Worm (Caenorhabditis elegans) whole organism, L3 larva: ENCODE results near the gene ins-12.

Experiments used
- R02D3.7 ChIP-seq: fragments of 150-350 bp; optimal IDR thresholded peaks from 2 replicates; lab custom pipeline; 2014; ENCODE audit warnings: missing biosample characterization, missing genetic modification characterization
- ZK546.5 ChIP-seq: sonication (generic microtip); optimal IDR thresholded peaks from 2 replicates; lab custom pipeline; 2017; ENCODE audit warnings: missing biosample characterization, missing genetic modification characterization
- ama-1 ChIP-seq: fragments of 150-350 bp; optimal IDR thresholded peaks from 2 replicates; lab custom pipeline; 2018
- ceh-28 ChIP-seq: fragments of 150-350 bp; optimal IDR thresholded peaks from 2 replicates; lab custom pipeline; 2014; ENCODE audit warnings: missing biosample characterization, missing genetic modification reagents, missing genetic modification characterization
- ceh-82 ChIP-seq: fragments of 150-350 bp; optimal IDR thresholded peaks from 2 replicates; lab custom pipeline; 2014; ENCODE audit warnings: missing biosample characterization, missing genetic modification characterization
- ceh-9 ChIP-seq: sonication (generic microtip); optimal IDR thresholded peaks from 2 replicates; lab custom pipeline; 2018; ENCODE audit warnings: missing biosample characterization, missing genetic modification characterization
- daf-12 ChIP-seq: fragments of 150-350 bp; optimal IDR thresholded peaks from 2 replicates; lab custom pipeline; 2014; ENCODE audit warnings: missing biosample characterization, missing genetic modification reagents, missing genetic modification characterization
- egl-27 ChIP-seq: sonication (generic microtip); optimal IDR thresholded peaks from 4 replicates; lab custom pipeline; 2017; ENCODE audit warnings: missing biosample characterization, missing genetic modification reagents, missing genetic modification characterization
- egl-5 ChIP-seq: fragments of 150-350 bp; optimal IDR thresholded peaks from 2 replicates; lab custom pipeline; 2017; ENCODE audit warnings: missing biosample characterization, missing genetic modification reagents, missing genetic modification characterization, inconsistent platforms
- elt-1 ChIP-seq: fragments of 150-350 bp; optimal IDR thresholded peaks from 2 replicates; lab custom pipeline; 2014; ENCODE audit warnings: missing biosample characterization, missing genetic modification characterization
- elt-2 ChIP-seq: sonication (generic microtip); optimal IDR thresholded peaks from 2 replicates; lab custom pipeline; 2016; ENCODE audit warnings: missing genetic modification reagents, mild to moderate bottlenecking, missing genetic modification characterization, missing compliant biosample characterization
- elt-3 ChIP-seq, 3 experiments: fragments of 150-350 bp in 1 of 3; sonication (generic microtip) in 2 of 3; optimal IDR thresholded peaks; 2 replicates in 2 of 3; 4 replicates in 1 of 3; lab custom pipeline; 2014 to 2017; ENCODE audit warnings: missing biosample characterization in 3 of 3, missing genetic modification characterization in 3 of 3
- eor-1 ChIP-seq, 2 experiments: fragments of 150-350 bp; optimal IDR thresholded peaks; 2 replicates each; lab custom pipeline; 2014 to 2018; ENCODE audit warnings: missing biosample characterization in 2 of 2, missing genetic modification characterization in 2 of 2
- fkh-2 ChIP-seq: fragments of 150-350 bp; optimal IDR thresholded peaks from 2 replicates; lab custom pipeline; 2014; ENCODE audit warnings: missing biosample characterization, missing genetic modification reagents, missing genetic modification characterization
- fos-1 ChIP-seq: fragments of 150-350 bp; optimal IDR thresholded peaks from 2 replicates; lab custom pipeline; 2014; ENCODE audit warnings: missing biosample characterization, missing genetic modification characterization
- hmg-11 ChIP-seq: sonication (generic microtip); optimal IDR thresholded peaks from 2 replicates; lab custom pipeline; 2016; ENCODE audit warnings: missing genetic modification characterization, missing compliant biosample characterization
- jun-1 ChIP-seq: fragments of 150-350 bp; optimal IDR thresholded peaks from 2 replicates; lab custom pipeline; 2014; ENCODE audit warnings: missing biosample characterization, missing genetic modification reagents, missing genetic modification characterization
- lin-15B ChIP-seq: fragments of 150-350 bp; optimal IDR thresholded peaks from 2 replicates; lab custom pipeline; 2014; ENCODE audit warnings: missing biosample characterization, missing genetic modification characterization
- lin-39 ChIP-seq: fragments of 150-350 bp; optimal IDR thresholded peaks from 2 replicates; lab custom pipeline; 2018; ENCODE audit warnings: missing biosample characterization, missing genetic modification reagents, missing genetic modification characterization
- mdl-1 ChIP-seq: fragments of 150-350 bp; optimal IDR thresholded peaks from 2 replicates; lab custom pipeline; 2014; ENCODE audit warnings: missing biosample characterization, missing genetic modification characterization
- mml-1 ChIP-seq: fragments of 150-350 bp; sonication (generic microtip); optimal IDR thresholded peaks from 3 replicates; lab custom pipeline; 2014; ENCODE audit warnings: missing biosample characterization, missing genetic modification characterization
- nfya-1 ChIP-seq: sonication (generic microtip); optimal IDR thresholded peaks from 2 replicates; lab custom pipeline; 2017; ENCODE audit warnings: missing genetic modification characterization, mild to moderate bottlenecking, missing compliant biosample characterization, antibody characterized with exemption, moderate library complexity; ENCODE audit not compliant: insufficient read depth
- nhr-11 ChIP-seq: fragments of 150-350 bp; optimal IDR thresholded peaks from 2 replicates; lab custom pipeline; 2014; ENCODE audit warnings: missing biosample characterization, missing genetic modification characterization
- nhr-12 ChIP-seq: fragments of 150-350 bp; optimal IDR thresholded peaks from 2 replicates; lab custom pipeline; 2014; ENCODE audit warnings: missing biosample characterization, missing genetic modification characterization
- nhr-23 ChIP-seq: fragments of 150-350 bp; optimal IDR thresholded peaks from 2 replicates; lab custom pipeline; 2014; ENCODE audit warnings: missing biosample characterization, missing genetic modification reagents, missing genetic modification characterization
- nhr-237 ChIP-seq: fragments of 150-350 bp; optimal IDR thresholded peaks from 2 replicates; lab custom pipeline; 2014; ENCODE audit warnings: missing biosample characterization, missing genetic modification characterization
- nhr-25 ChIP-seq: sonication (generic microtip); optimal IDR thresholded peaks from 2 replicates; lab custom pipeline; 2017; ENCODE audit warnings: missing biosample characterization, missing genetic modification characterization
- nhr-28 ChIP-seq: fragments of 150-350 bp; optimal IDR thresholded peaks from 2 replicates; lab custom pipeline; 2014; ENCODE audit warnings: missing biosample characterization, missing genetic modification characterization
- nhr-43 ChIP-seq: sonication (generic microtip); optimal IDR thresholded peaks from 2 replicates; lab custom pipeline; 2016; ENCODE audit warnings: mild to moderate bottlenecking, missing genetic modification characterization, missing compliant biosample characterization; ENCODE audit not compliant: poor library complexity, severe bottlenecking
- nhr-67 ChIP-seq: fragments of 150-350 bp; optimal IDR thresholded peaks from 2 replicates; lab custom pipeline; 2014; ENCODE audit warnings: missing biosample characterization, missing genetic modification characterization
- nhr-76 ChIP-seq: fragments of 150-350 bp; sonication (generic microtip); optimal IDR thresholded peaks from 5 replicates; lab custom pipeline; 2014; ENCODE audit warnings: missing biosample characterization, missing genetic modification characterization
- nhr-77 ChIP-seq: fragments of 150-350 bp; optimal IDR thresholded peaks from 2 replicates; lab custom pipeline; 2014; ENCODE audit warnings: missing biosample characterization, missing genetic modification characterization
- pha-4 ChIP-seq: fragments of 150-350 bp; optimal IDR thresholded peaks from 2 replicates; lab custom pipeline; 2014; ENCODE audit warnings: missing biosample characterization, missing genetic modification reagents, missing genetic modification characterization
- pqm-1 ChIP-seq: fragments of 150-350 bp; optimal IDR thresholded peaks from 2 replicates; lab custom pipeline; 2017; ENCODE audit warnings: missing biosample characterization, missing genetic modification characterization, inconsistent platforms
- sea-2 ChIP-seq: fragments of 150-350 bp; sonication (generic microtip); optimal IDR thresholded peaks from 4 replicates; lab custom pipeline; 2014; ENCODE audit warnings: missing biosample characterization, missing genetic modification reagents, missing genetic modification characterization
- skn-1 ChIP-seq: fragments of 150-350 bp; optimal IDR thresholded peaks from 2 replicates; lab custom pipeline; 2014; ENCODE audit warnings: missing biosample characterization, missing genetic modification characterization
- snpc-4 ChIP-seq: fragments of 150-350 bp; optimal IDR thresholded peaks from 2 replicates; lab custom pipeline; 2014; ENCODE audit warnings: missing biosample characterization, missing genetic modification characterization
- tbx-2 ChIP-seq: sonication (generic microtip); optimal IDR thresholded peaks from 2 replicates; lab custom pipeline; 2016; ENCODE audit warnings: mild to moderate bottlenecking, missing genetic modification characterization, missing compliant biosample characterization
- unc-39 ChIP-seq: sonication (generic microtip); optimal IDR thresholded peaks from 4 replicates; lab custom pipeline; 2017; ENCODE audit warnings: missing biosample characterization, missing genetic modification characterization
- unc-62 ChIP-seq: fragments of 150-350 bp; sonication (generic microtip); optimal IDR thresholded peaks from 4 replicates; lab custom pipeline; 2014; ENCODE audit warnings: missing biosample characterization, missing genetic modification reagents, missing genetic modification characterization
- zag-1 ChIP-seq: fragments of 150-350 bp; optimal IDR thresholded peaks from 2 replicates; lab custom pipeline; 2014; ENCODE audit warnings: missing biosample characterization, missing genetic modification characterization
- ztf-11 ChIP-seq: fragments of 150-350 bp; optimal IDR thresholded peaks from 2 replicates; lab custom pipeline; 2014; ENCODE audit warnings: missing biosample characterization, missing genetic modification characterization
- ztf-4 ChIP-seq: fragments of 150-350 bp; optimal IDR thresholded peaks from 2 replicates; lab custom pipeline; 2014; ENCODE audit warnings: missing biosample characterization, missing genetic modification characterization

The ins-12 gene

DNA sequence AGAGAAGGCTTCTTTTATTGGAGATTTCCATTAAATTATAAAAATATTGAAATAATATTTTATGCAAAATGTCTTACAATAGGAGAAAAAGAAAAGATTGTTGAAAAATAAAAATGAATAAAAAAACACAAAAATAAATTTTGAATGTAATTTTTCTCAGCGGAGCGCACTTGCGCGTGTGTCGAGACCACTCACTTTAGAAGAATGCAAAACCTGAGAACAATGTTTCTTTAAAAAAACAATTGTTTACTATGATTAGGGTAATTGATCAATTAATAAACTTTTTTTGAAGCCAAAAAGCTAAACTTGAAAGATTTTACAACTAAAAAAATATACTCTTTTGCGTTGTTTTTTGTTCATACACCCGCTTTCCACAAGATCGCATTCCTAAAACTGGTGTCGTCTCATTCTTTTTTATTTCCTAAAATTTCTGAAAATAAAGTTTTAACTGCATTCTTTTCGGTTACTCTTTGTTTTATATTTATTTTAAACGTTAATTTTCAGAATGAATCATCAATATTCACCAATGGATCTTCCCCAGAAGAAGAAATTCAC, 39.9 kb downstream of the ins-12 start, which contains the start of gene ttc-4:
Gene ttc-4 (plus strand): TSS at position 505 of the 555 bp plus-strand sequence.
- TF ChIP-seq ztf-11 (tag; lab: Kevin White, UChicago): no peak
- TF ChIP-seq nhr-25 (tag; lab: Kevin White, UChicago): no peak
- TF ChIP-seq nfya-1 (tag; lab: Kevin White, UChicago): peak; percentile 58
- no peak for TF ChIP-seq sea-2 (GFP tag; lab: Kevin White, UChicago)
- TF ChIP-seq hmg-11 (tag; lab: Kevin White, UChicago): no peak
- peak; percentile 39 for TF ChIP-seq elt-2 (tag; lab: Kevin White, UChicago)
- TF ChIP-seq pha-4 (tag; lab: Kevin White, UChicago): peak; percentile 71
- TF ChIP-seq nhr-23 (tag; lab: Kevin White, UChicago): peak; percentile 38
- peak; percentile 51 for TF ChIP-seq pqm-1 (tag; lab: Kevin White, UChicago)
- TF ChIP-seq lin-15B (tag; lab: Kevin White, UChicago): peak; percentile 65
- no peak for TF ChIP-seq zag-1 (tag; lab: Kevin White, UChicago)
- no peak for TF ChIP-seq nhr-237 (tag; lab: Kevin White, UChicago)
- TF ChIP-seq snpc-4: peak; percentile 75
- TF ChIP-seq elt-3 (tag; optimal IDR thresholded peaks at IDR 0.05; lab: Kevin White, UChicago): no peak
- TF ChIP-seq unc-62 (GFP tag; lab: Kevin White, UChicago): no peak

DNA sequence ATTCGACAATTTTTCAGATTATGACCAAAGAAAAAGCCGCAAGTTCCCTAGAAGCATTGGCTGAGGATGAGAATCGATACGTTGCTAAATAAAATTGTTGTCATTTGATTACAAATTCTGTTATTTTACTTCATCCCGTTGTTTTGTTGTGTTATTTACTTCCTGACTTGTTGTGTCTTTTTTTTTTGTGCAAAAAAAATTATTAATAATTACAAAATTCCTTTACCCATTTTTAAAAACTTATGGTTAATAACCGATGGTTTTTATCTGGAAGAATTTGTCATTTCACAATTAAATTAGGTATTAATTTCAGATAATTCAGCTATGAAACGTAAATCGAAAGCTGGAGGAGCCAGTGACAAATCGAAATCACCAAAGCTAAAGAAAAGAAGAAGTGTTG, 41.8 kb downstream of the ins-12 start, which contains the start of gene C17G10.1:
Gene C17G10.1 (plus strand): TSS at position 301 of the 400 bp plus-strand sequence.
- TF ChIP-seq ceh-9 (tag; lab: Kevin White, UChicago) (no peak), elt-1 (tag; lab: Kevin White, UChicago) (no peak), fos-1 (tag; lab: Kevin White, UChicago) (no peak), egl-5 (tag; lab: Kevin White, UChicago) (no peak), pha-4 (tag; lab: Kevin White, UChicago) (no peak), mdl-1 (tag; lab: Kevin White, UChicago) (no peak), egl-27 (tag; lab: Kevin White, UChicago) (no peak), jun-1 (tag; lab: Kevin White, UChicago) (no peak), snpc-4 (no peak), nhr-11 (no peak), nhr-237 (tag; lab: Kevin White, UChicago) (no peak), nhr-67 (tag; lab: Kevin White, UChicago) (no peak)
- TF ChIP-seq, all 47 proteins: peak for 0

ce11 chrII:5599326-5600044, 45.1 kb downstream of the ins-12 start, which contains the start of gene C17G10.10:
C17G10.10 (minus strand) TSS chrII:5599376.
- no peak for TF ChIP-seq unc-62 (GFP tag; lab: Kevin White, UChicago)
- TF ChIP-seq ama-1 (lab: Kevin White, UChicago): peak; percentile 93
- peak; percentile 47 for TF ChIP-seq ceh-28 (tag; lab: Kevin White, UChicago)
- TF ChIP-seq nfya-1 (tag; lab: Kevin White, UChicago): peak; percentile 75
- TF ChIP-seq hmg-11 (tag; lab: Kevin White, UChicago): peak; percentile 60
- peak; percentile 82 for TF ChIP-seq nhr-25 (tag; lab: Kevin White, UChicago)
- TF ChIP-seq elt-1 (tag; lab: Kevin White, UChicago): no peak
- no peak for TF ChIP-seq nhr-67 (tag; lab: Kevin White, UChicago)
- TF ChIP-seq ZK546.5 (tag; lab: Kevin White, UChicago): no peak
- TF ChIP-seq nhr-12 (tag; lab: Kevin White, UChicago): peak; percentile 9
- TF ChIP-seq fkh-2 (tag; lab: Kevin White, UChicago): no peak
- TF ChIP-seq elt-3 (tag; optimal IDR thresholded peaks at IDR 0.05; lab: Kevin White, UChicago): peak in 1 of 3 experiments; percentile 30
- peak; percentile 34 for TF ChIP-seq mdl-1 (tag; lab: Kevin White, UChicago)
- TF ChIP-seq skn-1: peak; percentile 9
- TF ChIP-seq elt-2 (tag; lab: Kevin White, UChicago): peak; percentile 83
- TF ChIP-seq pqm-1 (tag; lab: Kevin White, UChicago): peak; percentile 55
- no peak for TF ChIP-seq egl-27 (tag; lab: Kevin White, UChicago)
- TF ChIP-seq jun-1 (tag; lab: Kevin White, UChicago): peak; percentile 29
- TF ChIP-seq ztf-11 (tag; lab: Kevin White, UChicago): no peak
- no peak for TF ChIP-seq nhr-76
- TF ChIP-seq tbx-2 (tag; lab: Kevin White, UChicago): peak; percentile 33
- peak; percentile 38 for TF ChIP-seq lin-39
- TF ChIP-seq nhr-237 (tag; lab: Kevin White, UChicago): no peak
- no peak for TF ChIP-seq daf-12 (tag; lab: Kevin White, UChicago)
- TF ChIP-seq mml-1 (tag; lab: Kevin White, UChicago): no peak
- TF ChIP-seq nhr-28: peak; percentile 30
- peak; percentile 89 for TF ChIP-seq nhr-77 (tag; lab: Kevin White, UChicago)
- peak; percentile 99 for TF ChIP-seq snpc-4
- TF ChIP-seq eor-1 (tag; optimal IDR thresholded peaks at IDR 0.05; lab: Kevin White, UChicago): no peak
- peak; percentile 10 for TF ChIP-seq R02D3.7
- TF ChIP-seq zag-1 (tag; lab: Kevin White, UChicago): no peak
- no peak for TF ChIP-seq ztf-4
- peak; percentile 89 for TF ChIP-seq nhr-43 (tag; lab: Kevin White, UChicago)
- peak; percentile 60 for TF ChIP-seq ceh-82 (tag; lab: Kevin White, UChicago)
- TF ChIP-seq sea-2 (GFP tag; lab: Kevin White, UChicago): no peak
- peak; percentile 84 for TF ChIP-seq nhr-23 (tag; lab: Kevin White, UChicago)
- TF ChIP-seq unc-39 (tag; lab: Kevin White, UChicago): no peak
- TF ChIP-seq nhr-11: no peak
